Worm (Caenorhabditis elegans) whole organism, late embryonic: ENCODE measurements around the gene srd-56.

ENCODE experiments used
- F13H6.1 ChIP-seq: sonication (generic microtip); optimal IDR thresholded peaks from 2 replicates; lab custom pipeline; 2016; ENCODE audit warnings: missing genetic modification characterization, missing compliant biosample characterization
- K02D7.2 ChIP-seq: sonication (generic microtip); optimal IDR thresholded peaks from 2 replicates; lab custom pipeline; 2017; ENCODE audit warnings: mild to moderate bottlenecking, missing genetic modification characterization, missing compliant biosample characterization
- K09A11.1 ChIP-seq: sonication (generic microtip); optimal IDR thresholded peaks from 2 replicates; lab custom pipeline; 2017; ENCODE audit warnings: antibody characterized with exemption, mild to moderate bottlenecking, missing genetic modification characterization, missing compliant biosample characterization; ENCODE audit not compliant: insufficient read depth
- Y22D7AL.16 ChIP-seq: sonication (generic microtip); optimal IDR thresholded peaks from 2 replicates; lab custom pipeline; 2016; ENCODE audit warnings: missing genetic modification characterization, missing compliant biosample characterization
- ceh-14 ChIP-seq: sonication (generic microtip); optimal IDR thresholded peaks from 2 replicates; lab custom pipeline; 2016; ENCODE audit warnings: missing genotype, missing genetic modification characterization, missing compliant biosample characterization
- ceh-22 ChIP-seq: sonication (generic microtip); optimal IDR thresholded peaks from 2 replicates; lab custom pipeline; 2017; ENCODE audit warnings: missing biosample characterization, missing genetic modification characterization
- ceh-24 ChIP-seq: sonication (generic microtip); optimal IDR thresholded peaks from 2 replicates; lab custom pipeline; 2016; ENCODE audit warnings: mild to moderate bottlenecking, missing genetic modification characterization, missing compliant biosample characterization
- ceh-34 ChIP-seq: sonication (generic microtip); optimal IDR thresholded peaks from 2 replicates; lab custom pipeline; 2016; ENCODE audit warnings: mild to moderate bottlenecking, missing genetic modification characterization, missing compliant biosample characterization
- ceh-45 ChIP-seq: fragments of 200-800 bp; sonication (Bioruptor generic); IDR thresholded peaks from 2 replicates; pipeline ENCODE4 v1.3.6; 2022; ENCODE audit warnings: missing genetic modification reagents, missing genetic modification characterization, missing compliant biosample characterization
- ceh-6 ChIP-seq: fragments of 200-800 bp; sonication (Bioruptor generic); optimal IDR thresholded peaks from 2 replicates; lab custom pipeline; 2018; ENCODE audit warnings: mild to moderate bottlenecking, missing genetic modification characterization, missing compliant biosample characterization
- ceh-9 ChIP-seq: sonication (generic microtip); optimal IDR thresholded peaks from 2 replicates; lab custom pipeline; 2016; ENCODE audit warnings: mild to moderate bottlenecking, missing genetic modification characterization, inconsistent platforms, missing compliant biosample characterization
- dmd-4 ChIP-seq: sonication (generic microtip); optimal IDR thresholded peaks from 2 replicates; lab custom pipeline; 2016; ENCODE audit warnings: borderline replicate concordance, missing genetic modification characterization, missing compliant biosample characterization
- elt-2 ChIP-seq: sonication (generic microtip); optimal IDR thresholded peaks from 2 replicates; lab custom pipeline; 2016; ENCODE audit warnings: missing genetic modification reagents, missing genetic modification characterization, missing compliant biosample characterization
- elt-4 ChIP-seq: sonication (generic microtip); optimal IDR thresholded peaks from 2 replicates; lab custom pipeline; 2016; ENCODE audit warnings: missing genetic modification characterization, missing compliant biosample characterization
- gmeb-2 ChIP-seq: sonication (generic microtip); optimal IDR thresholded peaks from 2 replicates; lab custom pipeline; 2016; ENCODE audit warnings: missing genetic modification characterization, inconsistent platforms, missing compliant biosample characterization
- hlh-15 ChIP-seq: sonication (generic microtip); optimal IDR thresholded peaks from 2 replicates; lab custom pipeline; 2016; ENCODE audit warnings: missing genetic modification characterization, missing compliant biosample characterization
- hlh-6 ChIP-seq: sonication (generic microtip); optimal IDR thresholded peaks from 2 replicates; lab custom pipeline; 2016; ENCODE audit warnings: missing genotype, missing genetic modification characterization, missing compliant biosample characterization
- hlh-8 ChIP-seq: sonication (generic microtip); optimal IDR thresholded peaks from 2 replicates; lab custom pipeline; 2016; ENCODE audit warnings: missing genotype, missing genetic modification characterization, missing compliant biosample characterization
- lim-6 ChIP-seq: sonication (generic microtip); optimal IDR thresholded peaks from 2 replicates; lab custom pipeline; 2016; ENCODE audit warnings: missing genetic modification characterization, missing compliant biosample characterization
- lin-11 ChIP-seq: fragments of 200-800 bp; sonication (Bioruptor generic); optimal IDR thresholded peaks from 2 replicates; lab custom pipeline; 2018; ENCODE audit warnings: mild to moderate bottlenecking, missing genetic modification characterization, missing compliant biosample characterization
- madf-2 ChIP-seq: sonication (generic microtip); optimal IDR thresholded peaks from 2 replicates; lab custom pipeline; 2017; ENCODE audit warnings: missing genetic modification characterization, missing compliant biosample characterization
- mec-3 ChIP-seq: sonication (generic microtip); optimal IDR thresholded peaks from 2 replicates; lab custom pipeline; 2016; ENCODE audit warnings: borderline replicate concordance, missing genetic modification characterization, missing compliant biosample characterization
- odd-2 ChIP-seq: sonication (generic microtip); optimal IDR thresholded peaks from 2 replicates; lab custom pipeline; 2017; ENCODE audit warnings: antibody characterized with exemption, mild to moderate bottlenecking, missing genetic modification characterization, missing compliant biosample characterization
- pha-2 ChIP-seq: sonication (generic microtip); optimal IDR thresholded peaks from 2 replicates; lab custom pipeline; 2017; ENCODE audit warnings: mild to moderate bottlenecking, missing genetic modification characterization, missing compliant biosample characterization
- pha-4 ChIP-seq: fragments of 150-350 bp; optimal IDR thresholded peaks from 2 replicates; lab custom pipeline; 2018; ENCODE audit warnings: missing biosample characterization, missing genetic modification reagents, missing genetic modification characterization
- ref-2 ChIP-seq: sonication (generic microtip); optimal IDR thresholded peaks from 2 replicates; lab custom pipeline; 2016; ENCODE audit warnings: missing genetic modification characterization, missing compliant biosample characterization
- sox-2 ChIP-seq: fragments of 200-800 bp; sonication (Bioruptor generic); IDR thresholded peaks from 2 replicates; pipeline ENCODE4 v1.3.6; 2022; ENCODE audit warnings: missing genetic modification reagents, missing genetic modification characterization, missing compliant biosample characterization
- unc-3 ChIP-seq, 2 experiments: fragments of 200-800 bp in 1 of 2; sonication (Bioruptor generic) in 1 of 2; sonication (generic microtip) in 1 of 2; conservative IDR thresholded peaks in 1 of 2; optimal IDR thresholded peaks in 1 of 2; 2 replicates each; pipeline versions ENCODE4 v1.3.6 to Lab custom; 2016 to 2022; ENCODE audit warnings: missing compliant biosample characterization in 2 of 2, missing genetic modification characterization in 2 of 2, missing genetic modification reagents in 1 of 2
- unc-42 ChIP-seq: sonication (generic microtip); optimal IDR thresholded peaks from 2 replicates; lab custom pipeline; 2016; ENCODE audit warnings: missing genotype, missing genetic modification characterization, missing compliant biosample characterization
- unc-86 ChIP-seq: sonication (generic microtip); optimal IDR thresholded peaks from 2 replicates; lab custom pipeline; 2016; ENCODE audit warnings: missing genetic modification characterization, missing compliant biosample characterization

Gene srd-56

DNA sequence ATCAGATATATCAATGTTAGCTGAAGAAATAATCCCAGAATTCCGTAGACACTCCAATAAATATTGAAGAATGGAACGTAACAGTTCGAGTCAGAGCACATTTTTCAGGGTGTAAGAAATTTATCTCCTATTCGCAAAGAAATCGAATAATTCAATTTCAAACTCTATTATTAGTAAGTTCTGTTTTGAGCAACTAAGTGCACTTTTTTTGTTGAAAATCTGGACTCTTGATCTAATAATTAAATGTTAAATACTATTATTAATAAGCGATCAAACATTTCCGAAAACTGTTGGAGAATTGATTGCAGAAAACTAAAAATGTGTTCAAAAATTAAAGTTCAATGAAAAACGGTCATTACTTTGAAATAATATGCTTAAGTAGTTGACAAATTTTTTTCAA lies at the start of gene srd-56:
Gene srd-56 (minus strand): TSS at position 101 of the 400 bp plus-strand sequence.
- TF ChIP-seq lim-6 (no peak), ref-2 (tag; lab: Kevin White, UChicago) (no peak), mec-3 (no peak), unc-3 (GFP tag; conservative IDR thresholded peaks at IDR 0.05; lab: Robert Waterston, UW) (no peak), unc-3 (tag; optimal IDR thresholded peaks at IDR 0.05; lab: Kevin White, UChicago) (no peak), elt-2 (no peak)

DNA sequence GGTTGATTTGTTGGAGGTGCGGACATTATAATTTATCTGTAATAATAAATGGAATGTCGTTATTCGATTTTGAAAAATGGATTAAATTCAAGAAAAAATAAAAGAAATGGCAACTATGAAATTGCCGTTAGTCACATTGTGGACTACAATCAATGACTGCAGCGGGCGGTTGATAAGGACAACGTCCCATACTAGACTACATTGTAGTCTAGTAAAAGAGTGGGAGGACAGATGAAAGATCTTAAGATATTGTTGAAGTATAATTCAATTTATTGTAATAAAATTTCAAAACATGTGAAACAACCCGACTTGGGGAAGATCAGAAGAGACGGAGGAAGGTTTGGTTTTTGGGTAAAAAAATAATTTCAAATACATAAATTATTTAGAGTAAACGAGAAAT lies 49.0 kb upstream of the srd-56 start, which contains the start of the genes prx-13 and ada-2:
Gene prx-13 (minus strand): TSS at position 38 of the 400 bp plus-strand sequence.
Gene ada-2 (plus strand): TSS at position 282 of the 400 bp plus-strand sequence.
- TF ChIP-seq ceh-9 = no peak
- TF ChIP-seq unc-3 (GFP tag; conservative IDR thresholded peaks at IDR 0.05; lab: Robert Waterston, UW) = no peak
- no peak for TF ChIP-seq unc-3 (tag; optimal IDR thresholded peaks at IDR 0.05; lab: Kevin White, UChicago)
- peak; percentile 73 for TF ChIP-seq elt-2
- TF ChIP-seq hlh-6 (tag; lab: Kevin White, UChicago) = no peak
- TF ChIP-seq, all 69 proteins: peak for 1

DNA sequence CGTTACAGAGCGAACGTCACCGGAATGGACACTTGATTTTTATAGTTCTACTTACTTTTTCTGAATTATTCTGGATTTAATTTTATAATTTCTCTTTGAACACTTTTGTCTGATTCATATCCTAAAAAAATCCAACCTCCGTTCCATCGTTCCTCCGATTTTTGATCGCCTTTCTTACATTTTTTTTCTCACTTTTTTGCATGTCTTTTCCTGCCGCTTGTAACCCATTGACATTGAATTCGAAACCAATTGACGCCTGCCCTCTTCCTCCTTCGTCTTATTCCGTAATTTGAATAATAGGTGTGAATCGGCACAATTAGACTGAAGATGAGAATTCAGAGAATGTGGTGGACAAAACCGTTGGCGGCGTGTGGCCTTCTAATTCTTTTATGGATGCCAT lies 42.6 kb upstream of the srd-56 start, which contains the start of gene skpo-3:
Gene skpo-3 (plus strand): TSS at position 301 of the 400 bp plus-strand sequence.
- no peak for TF ChIP-seq ceh-6 (GFP tag; lab: Kevin White, UChicago)
- TF ChIP-seq ceh-14 (tag; lab: Kevin White, UChicago) = no peak
- TF ChIP-seq hlh-8 (tag; lab: Kevin White, UChicago) = no peak
- no peak for TF ChIP-seq sox-2 (GFP tag; lab: Robert Waterston, UW)
- no peak for TF ChIP-seq odd-2 (tag; lab: Kevin White, UChicago)
- no peak for TF ChIP-seq pha-2 (tag; lab: Kevin White, UChicago)

DNA sequence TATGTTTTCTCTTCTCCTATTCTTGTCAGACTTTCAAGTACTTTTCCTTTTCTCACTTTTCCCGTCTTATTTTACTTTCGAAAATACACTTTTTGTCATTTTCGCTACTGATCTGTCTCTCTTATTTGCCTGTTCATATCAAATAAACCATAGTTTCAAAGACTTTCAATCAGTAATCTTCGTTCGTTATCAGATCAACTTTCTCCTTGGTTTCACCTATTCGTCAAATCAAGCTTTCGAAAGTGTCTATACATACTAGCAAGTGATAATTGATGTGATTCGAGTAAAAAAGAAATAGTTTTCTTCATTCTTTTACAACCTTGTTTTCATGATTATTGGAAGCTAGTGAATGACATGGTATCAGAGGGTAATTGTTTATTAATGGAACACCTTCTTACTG lies 39.7 kb upstream of the srd-56 start:
- no peak for TF ChIP-seq K09A11.1 (tag; lab: Kevin White, UChicago)

DNA sequence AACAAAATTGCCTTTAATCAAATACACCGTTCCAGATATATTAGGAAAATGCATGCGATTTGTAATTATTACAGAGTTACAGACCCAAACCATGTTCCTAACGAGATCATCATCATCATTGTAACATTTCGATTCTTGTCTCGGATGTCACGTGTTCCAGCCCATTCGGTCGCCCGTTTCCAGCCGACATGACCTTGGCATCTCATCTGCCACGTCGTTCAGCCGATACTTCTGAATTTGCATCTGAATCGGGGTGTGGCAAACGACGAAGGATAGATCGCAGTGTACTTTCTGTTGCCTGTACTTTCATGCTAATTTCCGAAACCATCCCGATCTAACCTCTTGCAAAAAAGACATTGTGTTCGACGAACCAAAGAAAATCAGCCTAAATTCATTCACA lies 36.7 kb upstream of the srd-56 start:
- TF ChIP-seq pha-4 (tag; lab: Kevin White, UChicago) = no peak
- no peak for TF ChIP-seq unc-86
- TF ChIP-seq elt-4 (tag; lab: Kevin White, UChicago) = no peak
- TF ChIP-seq ceh-34 (tag; lab: Kevin White, UChicago) = no peak
- no peak for TF ChIP-seq unc-42
- no peak for TF ChIP-seq F13H6.1
- TF ChIP-seq ceh-24 = no peak
- TF ChIP-seq K02D7.2 (tag; lab: Kevin White, UChicago) = no peak
- no peak for TF ChIP-seq ceh-22 (tag; lab: Kevin White, UChicago)
- no peak for TF ChIP-seq unc-3 (GFP tag; conservative IDR thresholded peaks at IDR 0.05; lab: Robert Waterston, UW)
- no peak for TF ChIP-seq unc-3 (tag; optimal IDR thresholded peaks at IDR 0.05; lab: Kevin White, UChicago)
- no peak for TF ChIP-seq elt-2

DNA sequence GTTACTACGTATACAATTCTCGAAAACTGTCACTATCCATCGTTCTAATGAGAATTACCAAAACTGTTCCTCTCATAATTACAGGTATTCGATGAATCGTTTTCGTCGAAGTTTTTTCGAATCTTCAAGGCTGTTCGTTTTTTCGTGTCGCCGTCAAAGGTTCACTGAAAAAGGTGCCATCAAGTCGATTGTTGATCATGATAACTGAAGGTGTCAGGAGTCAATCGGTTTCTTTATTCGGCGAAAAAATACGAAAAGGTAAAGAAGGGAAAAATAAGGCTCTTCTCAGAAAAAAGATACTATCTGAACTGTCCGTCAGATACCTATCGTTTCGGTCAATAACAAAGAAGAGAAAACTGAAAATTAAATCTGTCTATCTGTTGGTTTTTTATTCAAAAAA lies 35.8 kb upstream of the srd-56 start:
- TF ChIP-seq unc-3 (GFP tag; conservative IDR thresholded peaks at IDR 0.05; lab: Robert Waterston, UW) (no peak), unc-3 (tag; optimal IDR thresholded peaks at IDR 0.05; lab: Kevin White, UChicago) (no peak), ceh-14 (tag; lab: Kevin White, UChicago) (no peak), unc-42 (no peak), Y22D7AL.16 (no peak), madf-2 (no peak), odd-2 (tag; lab: Kevin White, UChicago) (no peak), gmeb-2 (tag; lab: Kevin White, UChicago) (no peak), dmd-4 (tag; lab: Kevin White, UChicago) (no peak), lin-11 (tag; lab: Kevin White, UChicago) (no peak), hlh-15 (tag; lab: Kevin White, UChicago) (no peak), ceh-45 (GFP tag; lab: Robert Waterston, UW) (no peak), K02D7.2 (tag; lab: Kevin White, UChicago) (no peak)
- TF ChIP-seq, all 69 proteins: peak for 0
